Worm (Caenorhabditis elegans): Measurements from ENCODE around the gene mrpl-45.

Gene mrpl-45

ce11 chrIII:1214680-1215079, 12.9 kb upstream of the mrpl-45 start, which contains the start of gene Y119D3B.21 (continued):
- TF ChIP-seq nhr-237 (tag; optimal IDR thresholded peaks at IDR 0.05), result no peak

DNA sequence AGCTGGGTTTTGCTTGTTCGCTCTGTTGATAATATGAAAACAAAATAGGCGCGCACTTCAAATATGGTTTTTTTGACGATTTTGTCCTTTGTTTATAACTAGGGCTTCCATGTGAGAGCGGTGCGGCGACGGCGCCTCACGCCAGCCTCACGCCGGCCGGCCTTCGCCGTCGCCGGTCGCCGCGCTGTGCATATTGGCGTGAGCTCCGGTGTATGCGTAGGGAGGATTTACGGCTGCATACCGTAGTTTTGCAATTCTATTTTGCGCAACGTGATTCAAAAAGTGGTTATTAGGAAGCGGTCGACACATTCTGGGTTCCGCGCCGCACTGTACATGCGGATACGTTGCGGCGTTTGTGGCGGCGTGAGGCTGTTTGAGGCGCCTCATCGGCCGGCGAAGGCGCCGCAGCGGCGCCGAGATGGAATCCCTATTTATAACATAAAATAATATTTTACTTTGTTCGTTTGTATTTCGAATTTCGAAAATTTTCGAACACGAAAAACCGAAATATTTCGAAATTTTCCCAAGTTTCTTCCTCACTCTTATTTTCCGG, 12.4 kb upstream of the mrpl-45 start:
- TF ChIP-seq nhr-77 (tag; optimal IDR thresholded peaks at IDR 0.05) (no peak), mdl-1 (tag; optimal IDR thresholded peaks at IDR 0.05) (no peak), pax-3 (tag; optimal IDR thresholded peaks at IDR 0.05) (no peak), tlp-1 (tag; optimal IDR thresholded peaks at IDR 0.05) (no peak), snu-23 (GFP tag; optimal IDR thresholded peaks at IDR 0.05) (no peak), sox-4 (tag; optimal IDR thresholded peaks at IDR 0.05) (no peak), grh-1 (GFP tag; IDR thresholded peaks at IDR 0.05) (no peak)

- TF ChIP-seq elt-3 (tag; optimal IDR thresholded peaks at IDR 0.05), result no peak
- TF ChIP-seq swsn-7 (tag; optimal IDR thresholded peaks at IDR 0.05), result no peak
- TF ChIP-seq lsy-2 (tag; optimal IDR thresholded peaks at IDR 0.05), result no peak
- TF ChIP-seq lin-39 (tag; optimal IDR thresholded peaks at IDR 0.05), result no peak
- TF ChIP-seq lin-13 (GFP tag; optimal IDR thresholded peaks at IDR 0.05), result no peak
- no peak for TF ChIP-seq ama-1 (optimal IDR thresholded peaks at IDR 0.05)
- no peak for TF ChIP-seq pag-3 (tag; optimal IDR thresholded peaks at IDR 0.05; ENCODE audit: borderline replicate concordance, insufficient read depth)
- TF ChIP-seq nhr-12 (tag; optimal IDR thresholded peaks at IDR 0.05), result no peak
- TF ChIP-seq fkh-8 (tag; optimal IDR thresholded peaks at IDR 0.05), result no peak
- no peak for TF ChIP-seq egl-13 (tag; optimal IDR thresholded peaks at IDR 0.05)
- TF ChIP-seq nhr-28 (tag; optimal IDR thresholded peaks at IDR 0.05), result no peak
- TF ChIP-seq lin-35 (GFP tag; optimal IDR thresholded peaks at IDR 0.05), result no peak
- no peak for TF ChIP-seq blmp-1 (tag; optimal IDR thresholded peaks at IDR 0.05)
Measured at ce11 chrIII:1210638-1211037, 8.8 kb upstream of the mrpl-45 start.

ce11 chrIII:1207852-1208251, 6.0 kb upstream of the mrpl-45 start, which contains the start of gene orc-3:
orc-3 (plus strand) TSS chrIII:1208133.
- no peak for TF ChIP-seq mdl-1 (tag; optimal IDR thresholded peaks at IDR 0.05)
- TF ChIP-seq ceh-88 (GFP tag; IDR thresholded peaks at IDR 0.05), result no peak
- TF ChIP-seq lir-3 (tag; optimal IDR thresholded peaks at IDR 0.05; ENCODE audit: poor library complexity), result no peak
- TF ChIP-seq snu-23 (GFP tag; optimal IDR thresholded peaks at IDR 0.05), result peak; percentile 38
- no peak for TF ChIP-seq mef-2 (tag; optimal IDR thresholded peaks at IDR 0.05)
- no peak for TF ChIP-seq alr-1 (tag; optimal IDR thresholded peaks at IDR 0.05; ENCODE audit: borderline replicate concordance)
- TF ChIP-seq ceh-82 (tag; optimal IDR thresholded peaks at IDR 0.05), result peak in 2 of 3 experiments; percentile 8 to 36
- TF ChIP-seq hpl-2 (GFP tag; optimal IDR thresholded peaks at IDR 0.05), result no peak
- no peak for TF ChIP-seq C34B4.2 (tag; optimal IDR thresholded peaks at IDR 0.05)
- peak; percentile 30 for TF ChIP-seq blmp-1 (tag; optimal IDR thresholded peaks at IDR 0.05)
- TF ChIP-seq ztf-4 (tag; optimal IDR thresholded peaks at IDR 0.05), result no peak
- no peak for TF ChIP-seq elt-3 (tag; optimal IDR thresholded peaks at IDR 0.05)
- TF ChIP-seq dpl-1 (GFP tag; optimal IDR thresholded peaks at IDR 0.05), result peak; percentile 86 to 92 (median 90)
- TF ChIP-seq pqm-1 (tag; optimal IDR thresholded peaks at IDR 0.05), result no peak
- TF ChIP-seq lin-35 (GFP tag; optimal IDR thresholded peaks at IDR 0.05), result peak; percentile 88 to 95
- no peak for TF ChIP-seq mab-9 (GFP tag; IDR thresholded peaks at IDR 0.05)
- no peak for TF ChIP-seq nhr-12 (tag; optimal IDR thresholded peaks at IDR 0.05)
- TF ChIP-seq hlh-17 (GFP tag; optimal IDR thresholded peaks at IDR 0.05; ENCODE audit: borderline replicate concordance), result no peak
- TF ChIP-seq vab-15 (tag; optimal IDR thresholded peaks at IDR 0.05), result no peak
- no peak for TF ChIP-seq nhr-76 (tag; optimal IDR thresholded peaks at IDR 0.05)
- no peak for TF ChIP-seq jun-1 (tag; optimal IDR thresholded peaks at IDR 0.05)
- no peak for TF ChIP-seq nhr-11 (tag; optimal IDR thresholded peaks at IDR 0.05)
- TF ChIP-seq lin-13 (GFP tag; optimal IDR thresholded peaks at IDR 0.05), result peak; percentile 8
- TF ChIP-seq C16A3.4 (tag; optimal IDR thresholded peaks at IDR 0.05), result peak; percentile 47
- peak; percentile 55 for TF ChIP-seq mep-1 (tag; optimal IDR thresholded peaks at IDR 0.05)
- no peak for TF ChIP-seq unc-30 (tag; optimal IDR thresholded peaks at IDR 0.05)
- TF ChIP-seq xbp-1 (tag; optimal IDR thresholded peaks at IDR 0.05), result peak; percentile 9
- no peak for TF ChIP-seq efl-3 (GFP tag; optimal IDR thresholded peaks at IDR 0.05)
- no peak for TF ChIP-seq sox-4 (tag; optimal IDR thresholded peaks at IDR 0.05)
- no peak for TF ChIP-seq elt-2 (tag; optimal IDR thresholded peaks at IDR 0.05)
- TF ChIP-seq ceh-90 (tag; optimal IDR thresholded peaks at IDR 0.05), result no peak
- TF ChIP-seq nhr-71 (tag; optimal IDR thresholded peaks at IDR 0.05), result no peak
- TF ChIP-seq F16B12.6 (tag; optimal IDR thresholded peaks at IDR 0.05), result peak; percentile 62
- no peak for TF ChIP-seq zip-4 (GFP tag; optimal IDR thresholded peaks at IDR 0.05)
